Worm (Caenorhabditis elegans) whole organism, L1 larva: ENCODE results near the gene clpf-1.

Experiments
- dpl-1 ChIP-seq, 3 experiments: fragments of 150-350 bp in 2 of 3; sonication (generic microtip) in 1 of 3; optimal IDR thresholded peaks; 2 replicates each; lab custom pipeline; 2014 to 2017; ENCODE audit warnings: missing biosample characterization in 3 of 3, missing genetic modification characterization in 3 of 3, missing genetic modification reagents in 3 of 3
- nhr-77 ChIP-seq: fragments of 150-350 bp; optimal IDR thresholded peaks from 2 replicates; lab custom pipeline; 2014; ENCODE audit warnings: missing biosample characterization, missing genetic modification characterization
- swsn-7 ChIP-seq: sonication (generic microtip); optimal IDR thresholded peaks from 2 replicates; lab custom pipeline; 2016; ENCODE audit warnings: missing genetic modification characterization, missing compliant biosample characterization
- unc-130 ChIP-seq: fragments of 150-350 bp; optimal IDR thresholded peaks from 2 replicates; lab custom pipeline; 2017; ENCODE audit warnings: missing biosample characterization, missing genetic modification characterization, inconsistent platforms
- zag-1 ChIP-seq: fragments of 150-350 bp; optimal IDR thresholded peaks from 2 replicates; lab custom pipeline; 2014; ENCODE audit warnings: missing biosample characterization, missing genetic modification characterization

DNA sequence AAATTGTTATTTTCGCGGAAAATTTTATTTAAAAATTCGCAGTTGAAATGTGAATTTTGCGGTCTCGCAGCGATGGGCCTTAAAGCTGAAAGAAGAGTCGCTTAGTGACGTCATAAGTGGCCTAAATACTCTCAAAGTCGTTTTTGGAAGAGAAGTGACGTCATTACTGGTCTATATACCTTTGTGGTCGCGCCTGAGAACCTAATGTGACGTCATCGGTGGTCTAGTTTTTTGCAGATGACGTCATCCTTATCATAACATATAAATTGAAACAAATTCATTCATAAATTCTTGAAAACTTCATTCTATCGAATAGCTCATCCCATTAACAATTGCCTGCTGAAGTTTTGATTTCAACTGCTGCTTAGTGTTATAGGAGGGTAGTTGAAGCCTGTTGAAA lies 20.4 kb upstream of the clpf-1 start:
- no peak for TF ChIP-seq swsn-7 (tag; lab: Kevin White, UChicago)
- TF ChIP-seq zag-1 (tag; lab: Kevin White, UChicago) = no peak
- TF ChIP-seq nhr-77 = no peak
- TF ChIP-seq dpl-1 (GFP tag; optimal IDR thresholded peaks at IDR 0.05; lab: Kevin White, UChicago) = no peak
- no peak for TF ChIP-seq unc-130 (tag; lab: Kevin White, UChicago)
